Worm (Caenorhabditis elegans) whole organism, young adult: ENCODE results near the gene nep-15.

Experiments
- B0019.2 ChIP-seq: fragments of 200-800 bp; sonication (Bioruptor generic); conservative IDR thresholded peaks from 2 replicates; pipeline ENCODE4 v1.3.6; 2022; ENCODE audit warnings: missing genetic modification reagents, missing genetic modification characterization, missing compliant biosample characterization
- B0336.3 ChIP-seq: fragments of 200-800 bp; sonication (Bioruptor generic); IDR thresholded peaks from 2 replicates; pipeline ENCODE4 v1.3.6; 2022; ENCODE audit warnings: missing genetic modification characterization, missing compliant biosample characterization
- D2030.7 ChIP-seq: fragments of 200-800 bp; sonication (Bioruptor generic); IDR thresholded peaks from 2 replicates; pipeline ENCODE4 v1.3.6; 2022; ENCODE audit warnings: missing genetic modification reagents, missing genetic modification characterization, missing compliant biosample characterization
- F22D6.2 ChIP-seq: sonication (generic microtip); optimal IDR thresholded peaks from 2 replicates; lab custom pipeline; 2016; ENCODE audit warnings: mild to moderate bottlenecking, missing genetic modification characterization, missing compliant biosample characterization
- F23B12.7 ChIP-seq: sonication (generic microtip); optimal IDR thresholded peaks from 2 replicates; lab custom pipeline; 2017; ENCODE audit warnings: missing genetic modification characterization, mild to moderate bottlenecking, missing compliant biosample characterization, antibody characterized with exemption, moderate library complexity; ENCODE audit not compliant: insufficient read depth
- F33H1.4 ChIP-seq: fragments of 200-800 bp; sonication (Bioruptor generic); IDR thresholded peaks from 2 replicates; pipeline ENCODE4 v1.3.6; 2022; ENCODE audit warnings: missing genetic modification reagents, missing genetic modification characterization, missing compliant biosample characterization
- F39B2.1 ChIP-seq: fragments of 200-800 bp; sonication (Bioruptor generic); IDR thresholded peaks from 2 replicates; pipeline ENCODE4 v1.3.6; 2022; ENCODE audit warnings: missing genetic modification reagents, missing genetic modification characterization, missing compliant biosample characterization
- F49E8.2 ChIP-seq: sonication (generic microtip); optimal IDR thresholded peaks from 3 replicates; lab custom pipeline; 2017; ENCODE audit warnings: missing genetic modification characterization, mild to moderate bottlenecking, missing compliant biosample characterization, antibody characterized with exemption, moderate library complexity; ENCODE audit not compliant: insufficient read depth
- F52B5.7 ChIP-seq: sonication (generic microtip); optimal IDR thresholded peaks from 2 replicates; lab custom pipeline; 2016; ENCODE audit warnings: mild to moderate bottlenecking, missing genetic modification characterization, missing compliant biosample characterization
- F57A8.1 ChIP-seq: fragments of 200-800 bp; sonication (Bioruptor generic); optimal IDR thresholded peaks from 2 replicates; lab custom pipeline; 2018; ENCODE audit warnings: mild to moderate bottlenecking, missing genetic modification characterization, moderate library complexity, missing compliant biosample characterization
- F57C9.4 ChIP-seq: sonication (generic microtip); optimal IDR thresholded peaks from 2 replicates; lab custom pipeline; 2017; ENCODE audit warnings: mild to moderate bottlenecking, missing genetic modification characterization, missing compliant biosample characterization
- K12H6.12 ChIP-seq: fragments of 200-800 bp; sonication (Bioruptor generic); optimal IDR thresholded peaks from 2 replicates; lab custom pipeline; 2018; ENCODE audit warnings: mild to moderate bottlenecking, missing genetic modification characterization, missing compliant biosample characterization
- T07F8.4 ChIP-seq: sonication (generic microtip); optimal IDR thresholded peaks from 2 replicates; lab custom pipeline; 2016; ENCODE audit warnings: mild to moderate bottlenecking, missing genetic modification characterization, moderate library complexity, missing compliant biosample characterization
- Y67H2A.10 ChIP-seq: fragments of 200-800 bp; sonication (Bioruptor generic); conservative IDR thresholded peaks from 2 replicates; pipeline ENCODE4 v1.3.6; 2022; ENCODE audit warnings: missing genetic modification reagents, missing genetic modification characterization, missing compliant biosample characterization
- ama-1 ChIP-seq, 3 experiments: fragments of 150-350 bp in 1 of 3; sonication (generic microtip) in 2 of 3; optimal IDR thresholded peaks; 2 replicates each; lab custom pipeline; 2014 to 2018; ENCODE audit warnings: missing biosample characterization in 2 of 3, missing genetic modification characterization in 2 of 3, missing genetic modification reagents in 2 of 3
- aptf-2 ChIP-seq: fragments of 200-800 bp; sonication (Bioruptor generic); conservative IDR thresholded peaks from 2 replicates; pipeline ENCODE4 v1.3.6; 2022; ENCODE audit warnings: missing genetic modification reagents, missing genetic modification characterization, missing compliant biosample characterization
- athp-1 ChIP-seq: sonication (generic microtip); optimal IDR thresholded peaks from 2 replicates; lab custom pipeline; 2017; ENCODE audit warnings: mild to moderate bottlenecking, missing genetic modification characterization, missing compliant biosample characterization
- attf-3 ChIP-seq: fragments of 200-800 bp; sonication (Bioruptor generic); conservative IDR thresholded peaks from 2 replicates; pipeline ENCODE4 v1.3.6; 2022; ENCODE audit warnings: missing genetic modification reagents, missing genetic modification characterization, missing compliant biosample characterization
- cebp-2 ChIP-seq: fragments of 200-800 bp; sonication (Bioruptor generic); IDR thresholded peaks from 2 replicates; pipeline ENCODE4 v1.3.6; 2022; ENCODE audit warnings: missing genetic modification characterization, missing compliant biosample characterization
- chd-7 ChIP-seq: sonication (generic microtip); optimal IDR thresholded peaks from 2 replicates; lab custom pipeline; 2016; ENCODE audit warnings: mild to moderate bottlenecking, missing genetic modification characterization, moderate library complexity, missing compliant biosample characterization
- dox-1 ChIP-seq: fragments of 200-800 bp; sonication (Bioruptor generic); IDR thresholded peaks from 2 replicates; pipeline ENCODE4 v1.3.6; 2022; ENCODE audit warnings: missing genetic modification reagents, missing genetic modification characterization, missing compliant biosample characterization
- egl-18 ChIP-seq: fragments of 200-800 bp; sonication (Bioruptor generic); IDR thresholded peaks from 2 replicates; pipeline ENCODE4 v1.3.6; 2022; ENCODE audit warnings: missing genetic modification reagents, missing genetic modification characterization, missing compliant biosample characterization
- fkh-3 ChIP-seq: sonication (generic microtip); optimal IDR thresholded peaks from 2 replicates; lab custom pipeline; 2016; ENCODE audit warnings: mild to moderate bottlenecking, missing genetic modification characterization, missing compliant biosample characterization
- hrde-1 ChIP-seq: sonication (generic microtip); optimal IDR thresholded peaks from 2 replicates; lab custom pipeline; 2016; ENCODE audit warnings: missing genetic modification characterization, mild to moderate bottlenecking, missing compliant biosample characterization, moderate library complexity, missing genotype, missing genetic modification reagents, borderline replicate concordance
- hsf-1 ChIP-seq: fragments of 200-800 bp; sonication (Bioruptor generic); IDR thresholded peaks from 2 replicates; pipeline ENCODE4 v1.3.6; 2022; ENCODE audit warnings: missing genetic modification reagents, missing genetic modification characterization, missing compliant biosample characterization
- let-526 ChIP-seq: fragments of 200-800 bp; sonication (Bioruptor generic); IDR thresholded peaks from 2 replicates; pipeline ENCODE4 v1.3.6; 2022; ENCODE audit warnings: missing genetic modification reagents, missing genetic modification characterization, missing compliant biosample characterization
- lin-26 ChIP-seq: fragments of 200-800 bp; sonication (Bioruptor generic); IDR thresholded peaks from 2 replicates; pipeline ENCODE4 v1.3.6; 2022; ENCODE audit warnings: missing genetic modification reagents, missing genetic modification characterization, missing compliant biosample characterization
- lin-35 ChIP-seq, 3 experiments: fragments of 150-350 bp in 2 of 3; sonication (generic microtip) in 1 of 3; optimal IDR thresholded peaks; 2 replicates each; lab custom pipeline; 2014 to 2018; ENCODE audit warnings: missing biosample characterization in 3 of 3, missing genetic modification characterization in 3 of 3, missing genetic modification reagents in 3 of 3
- madf-3 ChIP-seq: fragments of 200-800 bp; sonication (Bioruptor generic); IDR thresholded peaks from 2 replicates; pipeline ENCODE4 v1.3.6; 2022; ENCODE audit warnings: missing genetic modification reagents, missing genetic modification characterization, missing compliant biosample characterization
- nfya-1 ChIP-seq: sonication (generic microtip); optimal IDR thresholded peaks from 2 replicates; lab custom pipeline; 2017; ENCODE audit warnings: antibody characterized with exemption, missing compliant biosample characterization, missing genetic modification characterization, borderline replicate concordance; ENCODE audit not compliant: insufficient read depth
- nhr-80 ChIP-seq: sonication (generic microtip); optimal IDR thresholded peaks from 2 replicates; lab custom pipeline; 2016; ENCODE audit warnings: missing genetic modification characterization, missing compliant biosample characterization
- rcor-1 ChIP-seq: fragments of 200-800 bp; sonication (Bioruptor generic); IDR thresholded peaks from 2 replicates; pipeline ENCODE4 v1.3.6; 2022; ENCODE audit warnings: missing genetic modification reagents, missing genetic modification characterization, missing compliant biosample characterization
- repo-1 ChIP-seq: sonication (generic microtip); optimal IDR thresholded peaks from 2 replicates; lab custom pipeline; 2017; ENCODE audit warnings: mild to moderate bottlenecking, missing genetic modification characterization, missing compliant biosample characterization
- sdz-38 ChIP-seq: sonication (generic microtip); optimal IDR thresholded peaks from 2 replicates; lab custom pipeline; 2016; ENCODE audit warnings: missing genotype, missing genetic modification characterization, missing compliant biosample characterization
- sea-2 ChIP-seq: fragments of 200-800 bp; sonication (Bioruptor generic); IDR thresholded peaks from 2 replicates; pipeline ENCODE4 v1.3.6; 2022; ENCODE audit warnings: missing genetic modification characterization, missing compliant biosample characterization
- snpc-1.3 ChIP-seq: sonication (generic microtip); optimal IDR thresholded peaks from 2 replicates; lab custom pipeline; 2017; ENCODE audit warnings: missing genetic modification characterization, mild to moderate bottlenecking, missing compliant biosample characterization, antibody characterized with exemption, moderate library complexity, missing genotype, missing genetic modification reagents; ENCODE audit not compliant: insufficient read depth
- snpc-4 ChIP-seq, 5 experiments: fragments of 150-350 bp in 1 of 5; sonication (generic microtip) in 4 of 5; optimal IDR thresholded peaks; 2 replicates each; lab custom pipeline; 2014 to 2018; ENCODE audit warnings: missing genetic modification characterization in 5 of 5, missing biosample characterization in 3 of 5, antibody characterized with exemption in 2 of 5, mild to moderate bottlenecking in 2 of 5, missing compliant biosample characterization in 2 of 5, missing genotype in 2 of 5, moderate library complexity in 2 of 5, missing genetic modification reagents in 1 of 5
- sptf-2 ChIP-seq: fragments of 200-800 bp; sonication (Bioruptor generic); optimal IDR thresholded peaks from 2 replicates; lab custom pipeline; 2018; ENCODE audit warnings: mild to moderate bottlenecking, missing genetic modification characterization, missing compliant biosample characterization
- tbx-9 ChIP-seq: sonication (generic microtip); optimal IDR thresholded peaks from 2 replicates; lab custom pipeline; 2016; ENCODE audit warnings: borderline replicate concordance, missing genetic modification characterization, inconsistent platforms, missing compliant biosample characterization
- zim-3 ChIP-seq: sonication (generic microtip); optimal IDR thresholded peaks from 2 replicates; lab custom pipeline; 2017; ENCODE audit warnings: mild to moderate bottlenecking, missing genetic modification characterization, moderate library complexity, missing compliant biosample characterization
- ztf-18 ChIP-seq: sonication (generic microtip); optimal IDR thresholded peaks from 2 replicates; lab custom pipeline; 2016; ENCODE audit warnings: missing genotype, mild to moderate bottlenecking, missing genetic modification characterization, missing compliant biosample characterization
- ztf-25 ChIP-seq: fragments of 200-800 bp; sonication (Bioruptor generic); IDR thresholded peaks from 2 replicates; pipeline ENCODE4 v1.3.6; 2022; ENCODE audit warnings: missing genetic modification reagents, missing genetic modification characterization, missing compliant biosample characterization
- ztf-26 ChIP-seq: sonication (generic microtip); optimal IDR thresholded peaks from 2 replicates; lab custom pipeline; 2017; ENCODE audit warnings: missing genetic modification characterization, missing compliant biosample characterization
- ztf-28 ChIP-seq: fragments of 200-800 bp; sonication (Bioruptor generic); IDR thresholded peaks from 2 replicates; pipeline ENCODE4 v1.3.6; 2022; ENCODE audit warnings: missing genetic modification reagents, missing genetic modification characterization, missing compliant biosample characterization
- ztf-6 ChIP-seq: fragments of 200-800 bp; sonication (Bioruptor generic); IDR thresholded peaks from 2 replicates; pipeline ENCODE4 v1.3.6; 2022; ENCODE audit warnings: missing genetic modification reagents, missing genetic modification characterization, missing compliant biosample characterization

Gene nep-15

DNA sequence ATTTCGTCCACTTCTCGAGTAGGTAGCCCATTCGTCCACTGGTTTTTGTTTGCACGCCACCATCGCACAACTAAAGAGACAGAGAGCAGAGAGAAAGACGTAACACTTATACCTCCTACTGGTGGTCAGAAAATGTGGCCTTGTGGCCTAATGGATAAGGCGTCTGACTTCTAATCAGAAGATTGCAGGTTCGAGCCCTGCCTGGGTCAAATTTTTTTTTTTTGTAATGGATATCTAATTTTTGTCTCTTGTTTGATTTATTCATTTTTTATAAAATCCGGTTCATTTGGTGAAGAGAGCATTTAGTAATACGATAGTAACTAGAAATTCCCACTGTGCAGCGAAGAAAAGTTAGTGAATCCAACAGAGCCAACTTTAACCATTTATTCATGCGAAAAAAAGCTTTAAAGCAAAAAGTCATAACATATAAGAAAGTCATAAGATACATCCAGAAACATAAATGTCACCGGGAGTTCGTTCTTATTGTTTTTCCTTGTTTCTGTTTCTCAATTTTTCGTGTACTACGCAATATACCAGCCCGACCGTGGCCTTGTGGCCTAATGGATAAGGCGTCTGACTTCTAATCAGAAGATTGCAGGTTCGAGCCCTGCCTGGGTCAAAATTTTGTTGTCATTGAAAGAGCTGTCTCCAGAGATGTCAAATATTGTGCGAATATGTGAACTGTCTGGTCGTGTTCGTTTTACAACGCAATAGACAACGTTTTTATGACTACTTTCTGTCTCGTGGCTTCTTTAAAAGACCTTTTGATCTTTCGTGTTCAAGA is 14.3 kb downstream of the nep-15 start (continued):
- TF ChIP-seq rcor-1 (GFP tag; lab: Robert Waterston, UW) (peak; percentile 73), tbx-9 (tag; lab: Kevin White, UChicago) (no peak), hsf-1 (GFP tag; lab: Robert Waterston, UW) (no peak), F33H1.4 (GFP tag; lab: Robert Waterston, UW) (no peak), fkh-3 (tag; lab: Kevin White, UChicago) (no peak), sdz-38 (tag; lab: Kevin White, UChicago) (no peak), let-526 (GFP tag; lab: Robert Waterston, UW) (no peak), B0336.3 (GFP tag; lab: Robert Waterston, UW) (no peak), cebp-2 (GFP tag; lab: Robert Waterston, UW) (no peak), ztf-28 (GFP tag; lab: Robert Waterston, UW) (0 out of 2 replicates have a peak, but pooled peaks have one; percentile 35), ama-1 (optimal IDR thresholded peaks at IDR 0.05; lab: Kevin White, UChicago) (no peak), ama-1 (GFP tag; optimal IDR thresholded peaks at IDR 0.05; lab: Kevin White, UChicago) (peak in 1 of 2 experiments; percentile 76), snpc-1.3 (tag; lab: Kevin White, UChicago) (peak; percentile 74), sea-2 (no peak), chd-7 (tag; lab: Kevin White, UChicago) (peak; percentile 54), snpc-4 (GFP tag; optimal IDR thresholded peaks at IDR 0.05; lab: Kevin White, UChicago) (peak; percentile 39), snpc-4 (tag; optimal IDR thresholded peaks at IDR 0.05; lab: Kevin White, UChicago) (peak in 2 of 4 experiments; percentile 17 to 31), F22D6.2 (no peak), aptf-2 (no peak), F57C9.4 (tag; lab: Kevin White, UChicago) (no peak), ztf-18 (tag; lab: Kevin White, UChicago) (peak; percentile 20), hrde-1 (tag; lab: Kevin White, UChicago) (no peak), zim-3 (tag; lab: Kevin White, UChicago) (peak; percentile 55), attf-3 (GFP tag; lab: Robert Waterston, UW) (no peak), nhr-80 (tag; lab: Kevin White, UChicago) (no peak), egl-18 (GFP tag; lab: Robert Waterston, UW) (no peak), F52B5.7 (tag; lab: Kevin White, UChicago) (no peak), F49E8.2 (no peak), sptf-2 (GFP tag; lab: Kevin White, UChicago) (no peak), ztf-26 (tag; lab: Kevin White, UChicago) (peak; percentile 7), lin-35 (GFP tag; optimal IDR thresholded peaks at IDR 0.05; lab: Kevin White, UChicago) (peak in 1 of 3 experiments; percentile 75), K12H6.12 (tag; lab: Kevin White, UChicago) (peak; percentile 21), nfya-1 (tag; lab: Kevin White, UChicago) (no peak), D2030.7 (GFP tag; lab: Robert Waterston, UW) (peak; percentile 44), madf-3 (GFP tag; lab: Robert Waterston, UW) (no peak), F23B12.7 (peak; percentile 60), Y67H2A.10 (GFP tag; lab: Robert Waterston, UW) (no peak)
- TF ChIP-seq, all 124 proteins: peak for 38

DNA sequence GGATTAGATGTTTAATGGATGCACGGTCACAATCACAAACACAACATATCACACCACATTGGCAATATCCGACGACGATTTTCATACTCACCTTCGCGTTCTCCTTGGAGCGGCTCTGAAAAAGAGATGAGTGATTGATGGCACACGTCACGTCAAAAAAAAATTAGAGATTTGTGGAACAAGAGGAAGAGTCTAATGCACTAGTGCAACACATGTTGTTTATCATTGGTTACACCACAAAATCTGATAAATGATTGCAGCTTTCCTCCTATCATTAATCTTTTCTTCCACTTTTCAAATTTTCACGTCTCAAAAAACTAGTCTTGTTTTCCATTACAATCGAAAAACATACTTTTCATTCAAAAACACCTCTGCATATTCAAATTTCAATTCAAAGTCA is 18.5 kb downstream of the nep-15 start:
- TF ChIP-seq F39B2.1 (GFP tag; lab: Robert Waterston, UW) (no peak), attf-3 (GFP tag; lab: Robert Waterston, UW) (no peak), ztf-6 (GFP tag; lab: Robert Waterston, UW) (no peak), F49E8.2 (no peak), fkh-3 (tag; lab: Kevin White, UChicago) (no peak), ztf-25 (GFP tag; lab: Robert Waterston, UW) (no peak), B0019.2 (no peak), lin-26 (GFP tag; lab: Robert Waterston, UW) (no peak), dox-1 (no peak), sdz-38 (tag; lab: Kevin White, UChicago) (no peak), T07F8.4 (tag; lab: Kevin White, UChicago) (no peak), repo-1 (no peak), F57A8.1 (GFP tag; lab: Kevin White, UChicago) (no peak), snpc-4 (GFP tag; optimal IDR thresholded peaks at IDR 0.05; lab: Kevin White, UChicago) (no peak), snpc-4 (tag; optimal IDR thresholded peaks at IDR 0.05; lab: Kevin White, UChicago) (no peak), athp-1 (tag; lab: Kevin White, UChicago) (no peak), sea-2 (no peak)
